Fruit fly (Drosophila melanogaster) whole organism, embryonic: ENCODE results near the gene Roc1b.

Experiments
- Atf3 ChIP-seq: fragments of 200-800 bp; sonication (Bioruptor generic); optimal IDR thresholded peaks from 3 replicates; lab custom pipeline; 2016; ENCODE audit warnings: missing biosample characterization, missing genetic modification characterization
- CG10274 ChIP-seq: fragments of 200-800 bp; sonication (Bioruptor generic); optimal IDR thresholded peaks from 3 replicates; lab custom pipeline; 2017; ENCODE audit warnings: missing biosample characterization, mild to moderate bottlenecking, missing genetic modification characterization
- CG10366 ChIP-seq: fragments of 200-800 bp; sonication (Bioruptor generic); IDR thresholded peaks from 2 replicates; pipeline ENCODE4 v1.3.6; 2022; ENCODE audit warnings: missing biosample characterization, missing genetic modification characterization
- CG10462 ChIP-seq: fragments of 200-800 bp; sonication (Bioruptor generic); optimal IDR thresholded peaks from 2 replicates; lab custom pipeline; 2016; ENCODE audit warnings: missing biosample characterization, missing genetic modification characterization
- CG10959 ChIP-seq: fragments of 200-800 bp; sonication (Bioruptor generic); IDR thresholded peaks from 2 replicates; pipeline ENCODE4 v1.3.6; 2022; ENCODE audit warnings: missing biosample characterization, missing genetic modification characterization
- CG11456 ChIP-seq: fragments of 200-800 bp; sonication (Bioruptor generic); IDR thresholded peaks from 3 replicates; pipeline ENCODE4 v1.3.6; 2022; ENCODE audit warnings: missing biosample characterization, missing genetic modification characterization
- CG12299 ChIP-seq: fragments of 200-800 bp; sonication (Bioruptor generic); optimal IDR thresholded peaks from 2 replicates; lab custom pipeline; 2018; ENCODE audit warnings: missing biosample characterization, mild to moderate bottlenecking, missing genetic modification characterization
- CG12769 ChIP-seq: fragments of 200-800 bp; sonication (Bioruptor generic); optimal IDR thresholded peaks from 2 replicates; lab custom pipeline; 2019; ENCODE audit warnings: missing biosample characterization, mild to moderate bottlenecking, missing genetic modification characterization, moderate library complexity
- CG12942 ChIP-seq: fragments of 200-800 bp; sonication (Bioruptor generic); optimal IDR thresholded peaks from 3 replicates; lab custom pipeline; 2016; ENCODE audit warnings: missing biosample characterization, missing genetic modification characterization
- CG14441 ChIP-seq: fragments of 200-800 bp; sonication (Bioruptor generic); IDR thresholded peaks from 2 replicates; pipeline ENCODE4 v1.3.6; 2022; ENCODE audit warnings: missing biosample characterization, missing genetic modification characterization
- CG14860 ChIP-seq: fragments of 200-800 bp; sonication (Bioruptor generic); IDR thresholded peaks from 3 replicates; pipeline ENCODE4 v1.3.6; 2022; ENCODE audit warnings: missing biosample characterization, missing genetic modification characterization; ENCODE audit not compliant: partially characterized antibody
- CG15696 ChIP-seq: fragments of 200-800 bp; sonication (Bioruptor generic); optimal IDR thresholded peaks from 2 replicates; lab custom pipeline; 2019; ENCODE audit warnings: missing biosample characterization, mild to moderate bottlenecking, missing genetic modification characterization, moderate library complexity
- CG18619 ChIP-seq: fragments of 200-800 bp; sonication (Bioruptor generic); optimal IDR thresholded peaks from 3 replicates; lab custom pipeline; 2017; ENCODE audit warnings: missing biosample characterization, mild to moderate bottlenecking, missing genetic modification characterization
- CG30431 ChIP-seq: fragments of 200-800 bp; sonication (Bioruptor generic); optimal IDR thresholded peaks from 2 replicates; lab custom pipeline; 2017; ENCODE audit warnings: missing biosample characterization, missing genetic modification characterization
- CG32767 ChIP-seq: fragments of 200-800 bp; sonication (Bioruptor generic); IDR thresholded peaks from 2 replicates; pipeline ENCODE4 v1.3.6; 2022; ENCODE audit warnings: missing biosample characterization, missing genetic modification characterization
- CG4617 ChIP-seq: fragments of 200-800 bp; sonication (Bioruptor generic); optimal IDR thresholded peaks from 3 replicates; lab custom pipeline; 2016; ENCODE audit warnings: missing biosample characterization, missing genetic modification characterization, borderline replicate concordance
- CG7928 ChIP-seq: fragments of 200-800 bp; sonication (Bioruptor generic); optimal IDR thresholded peaks from 2 replicates; lab custom pipeline; 2017; ENCODE audit warnings: missing biosample characterization, mild to moderate bottlenecking, missing genetic modification characterization
- CG8290 ChIP-seq, 3 experiments: fragments of 200-800 bp; sonication (Bioruptor generic); optimal IDR thresholded peaks; 2 replicates each; lab custom pipeline; 2016 to 2019; ENCODE audit warnings: missing biosample characterization in 3 of 3, missing genetic modification characterization in 3 of 3, mild to moderate bottlenecking in 2 of 3, moderate library complexity in 1 of 3
- CG8765 ChIP-seq: fragments of 200-800 bp; sonication (Bioruptor generic); IDR thresholded peaks from 2 replicates; pipeline ENCODE4 v1.3.6; 2022; ENCODE audit warnings: missing biosample characterization, missing genetic modification characterization
- CG9727 ChIP-seq: fragments of 200-800 bp; sonication (Bioruptor generic); optimal IDR thresholded peaks from 3 replicates; lab custom pipeline; 2017; ENCODE audit warnings: missing biosample characterization, mild to moderate bottlenecking, missing genetic modification characterization
- CG9817 ChIP-seq: fragments of 200-800 bp; sonication (Bioruptor generic); optimal IDR thresholded peaks from 2 replicates; lab custom pipeline; 2018; ENCODE audit warnings: missing biosample characterization, mild to moderate bottlenecking, missing genetic modification characterization, moderate library complexity
- D ChIP-seq, 2 experiments: fragments of 200-800 bp in 1 of 2; fragments of >200 bp in 1 of 2; sonication (Bioruptor generic) in 1 of 2; optimal IDR thresholded peaks; 2 replicates in 1 of 2; 3 replicates in 1 of 2; lab custom pipeline; 2017; ENCODE audit warnings: mild to moderate bottlenecking in 1 of 2, missing biosample characterization in 1 of 2, missing genetic modification characterization in 1 of 2, missing genetic modification reagents in 1 of 2
- Dek ChIP-seq: fragments of 200-800 bp; sonication (Bioruptor generic); optimal IDR thresholded peaks from 3 replicates; lab custom pipeline; 2019; ENCODE audit warnings: missing biosample characterization, mild to moderate bottlenecking, missing genetic modification characterization, moderate library complexity
- Dip2 ChIP-seq: fragments of 200-800 bp; sonication (Bioruptor generic); IDR thresholded peaks from 2 replicates; pipeline ENCODE4 v1.3.6; 2022; ENCODE audit warnings: missing biosample characterization, missing genetic modification characterization
- Doc3 ChIP-seq: fragments of 200-800 bp; sonication (Bioruptor generic); IDR thresholded peaks from 3 replicates; pipeline ENCODE4 v1.3.6; 2022; ENCODE audit warnings: missing biosample characterization, missing genetic modification characterization; ENCODE audit not compliant: partially characterized antibody
- Ets65A ChIP-seq: fragments of 200-800 bp; sonication (Bioruptor generic); peaks from one replicate; lab custom pipeline; 2016; ENCODE audit warnings: missing biosample characterization, missing genetic modification characterization
- Fer2 ChIP-seq: fragments of 200-800 bp; sonication (Bioruptor generic); optimal IDR thresholded peaks from 2 replicates; lab custom pipeline; 2018; ENCODE audit warnings: missing biosample characterization, mild to moderate bottlenecking, missing genetic modification characterization, moderate library complexity
- GATAe ChIP-seq: fragments of 200-800 bp; sonication (Bioruptor generic); conservative IDR thresholded peaks from 2 replicates; pipeline ENCODE4 v1.3.6; 2022; ENCODE audit warnings: missing biosample characterization, missing genetic modification characterization
- HLHmδ ChIP-seq: fragments of 200-800 bp; sonication (Bioruptor generic); optimal IDR thresholded peaks from 2 replicates; lab custom pipeline; 2018; ENCODE audit warnings: missing biosample characterization, mild to moderate bottlenecking, missing genetic modification characterization, moderate library complexity
- Jarid2 ChIP-seq: fragments of 200-800 bp; sonication (Bioruptor generic); optimal IDR thresholded peaks from 3 replicates; lab custom pipeline; 2017; ENCODE audit warnings: mild to moderate bottlenecking, missing biosample characterization, missing genetic modification reagents, missing genetic modification characterization
- Neu2 ChIP-seq: fragments of 200-800 bp; sonication (Bioruptor generic); optimal IDR thresholded peaks from 3 replicates; lab custom pipeline; 2016; ENCODE audit warnings: missing biosample characterization, missing genetic modification characterization, borderline replicate concordance
- Nf-YA ChIP-seq: fragments of 200-800 bp; sonication (Bioruptor generic); IDR thresholded peaks from 2 replicates; pipeline ENCODE4 v1.3.6; 2022; ENCODE audit warnings: missing biosample characterization, missing genetic modification characterization
- Poxn ChIP-seq: fragments of 200-800 bp; sonication (Bioruptor generic); IDR thresholded peaks from 2 replicates; pipeline ENCODE4 v1.3.6; 2022; ENCODE audit warnings: missing biosample characterization, missing genetic modification characterization
- Stat92E ChIP-seq, 3 experiments: fragments of >200 bp in 2 of 3; fragments of 200-800 bp in 1 of 3; sonication (Bioruptor generic) in 1 of 3; optimal IDR thresholded peaks; 2 replicates each; lab custom pipeline; 2017 to 2019; ENCODE audit warnings: missing biosample characterization in 3 of 3, missing genetic modification characterization in 3 of 3, mild to moderate bottlenecking in 1 of 3, moderate library complexity in 1 of 3
- bsh ChIP-seq, 2 experiments: fragments of 200-800 bp; sonication (Bioruptor generic); optimal IDR thresholded peaks; 2 replicates each; lab custom pipeline; 2017 to 2018; ENCODE audit warnings: mild to moderate bottlenecking in 2 of 2, missing biosample characterization in 2 of 2, missing genetic modification characterization in 2 of 2, moderate library complexity in 1 of 2
- cad ChIP-seq: fragments of >200 bp; optimal IDR thresholded peaks from 2 replicates; lab custom pipeline; 2017; ENCODE audit warnings: missing biosample characterization, missing genetic modification characterization
- cato ChIP-seq: fragments of 200-800 bp; sonication (Bioruptor generic); optimal IDR thresholded peaks from 2 replicates; lab custom pipeline; 2016; ENCODE audit warnings: missing biosample characterization, missing genetic modification characterization, borderline replicate concordance
- caup ChIP-seq: fragments of 200-800 bp; sonication (Bioruptor generic); optimal IDR thresholded peaks from 3 replicates; lab custom pipeline; 2017; ENCODE audit warnings: missing biosample characterization, mild to moderate bottlenecking, missing genetic modification characterization, moderate library complexity; ENCODE audit not compliant: severe bottlenecking
- dmrt99B ChIP-seq: fragments of 200-800 bp; sonication (Bioruptor generic); optimal IDR thresholded peaks from 2 replicates; lab custom pipeline; 2018; ENCODE audit warnings: missing biosample characterization, mild to moderate bottlenecking, missing genetic modification characterization, moderate library complexity
- fu2 ChIP-seq: fragments of 200-800 bp; sonication (Bioruptor generic); optimal IDR thresholded peaks from 2 replicates; lab custom pipeline; 2016; ENCODE audit warnings: missing biosample characterization, missing genetic modification characterization
- gce ChIP-seq: fragments of 200-800 bp; sonication (Bioruptor generic); IDR thresholded peaks from 3 replicates; pipeline ENCODE4 v1.3.6; 2022; ENCODE audit warnings: missing biosample characterization, missing genetic modification characterization
- gcm ChIP-seq: fragments of 200-800 bp; sonication (Bioruptor generic); optimal IDR thresholded peaks from 2 replicates; lab custom pipeline; 2019; ENCODE audit warnings: missing biosample characterization, mild to moderate bottlenecking, missing genetic modification characterization, moderate library complexity
- h ChIP-seq: fragments of >200 bp; optimal IDR thresholded peaks from 2 replicates; lab custom pipeline; 2017
- hb ChIP-seq: fragments of 200-800 bp; sonication (Bioruptor generic); IDR thresholded peaks from 3 replicates; pipeline ENCODE4 v1.3.6; 2022; ENCODE audit warnings: missing biosample characterization, missing genetic modification characterization; ENCODE audit not compliant: partially characterized antibody
- kni ChIP-seq: fragments of 200-800 bp; sonication (Bioruptor generic); optimal IDR thresholded peaks from 3 replicates; lab custom pipeline; 2017; ENCODE audit warnings: mild to moderate bottlenecking, missing biosample characterization, missing genetic modification reagents, missing genetic modification characterization
- p53 ChIP-seq: fragments of 200-800 bp; sonication (Bioruptor generic); optimal IDR thresholded peaks from 2 replicates; lab custom pipeline; 2016; ENCODE audit warnings: missing biosample characterization, missing genetic modification characterization
- pzg ChIP-seq: fragments of 200-800 bp; sonication (Bioruptor generic); optimal IDR thresholded peaks from 3 replicates; lab custom pipeline; 2018; ENCODE audit warnings: missing biosample characterization, mild to moderate bottlenecking, missing genetic modification characterization, moderate library complexity
- schlank ChIP-seq: fragments of 200-800 bp; sonication (Bioruptor generic); optimal IDR thresholded peaks from 2 replicates; lab custom pipeline; 2018; ENCODE audit warnings: missing biosample characterization, mild to moderate bottlenecking, missing genetic modification characterization
- usp ChIP-seq: fragments of >200 bp; optimal IDR thresholded peaks from 2 replicates; lab custom pipeline; 2017; ENCODE audit warnings: missing biosample characterization, missing genetic modification characterization
- vvl ChIP-seq: fragments of 200-800 bp; sonication (Bioruptor generic); IDR thresholded peaks from 2 replicates; pipeline ENCODE4 v1.3.6; 2022; ENCODE audit warnings: missing biosample characterization, missing genetic modification characterization

Gene Roc1b

DNA sequence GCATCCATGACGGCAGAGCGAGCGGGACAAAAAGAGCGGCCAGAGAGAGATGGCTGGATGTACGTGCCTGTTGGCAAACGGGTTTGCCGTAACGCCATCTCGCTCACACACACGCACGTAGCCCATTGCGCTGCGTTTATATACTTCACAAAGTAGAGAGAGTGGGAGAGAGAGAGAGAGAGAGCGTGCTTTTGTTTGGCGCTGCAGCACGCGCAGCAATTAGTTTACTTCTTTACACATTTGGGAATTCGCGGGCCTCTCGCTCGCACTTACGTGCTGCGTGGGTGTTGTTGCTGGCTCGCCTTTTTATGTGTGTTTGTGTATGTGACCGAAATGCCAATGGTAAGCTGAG is 20.3 kb downstream of the Roc1b start (continued):
- TF ChIP-seq CG12942 (no peak), CG12299 (tag; lab: Kevin White, UChicago) (no peak), CG10959 (GFP tag; lab: Robert Waterston, UW) (no peak), CG14441 (GFP tag; lab: Robert Waterston, UW) (no peak), Stat92E (GFP tag; optimal IDR thresholded peaks at IDR 0.05; lab: Kevin White, UChicago) (peak in 1 of 3 experiments; percentile 9), Nf-YA (GFP tag; lab: Robert Waterston, UW) (peak; percentile 97), p53 (GFP tag; lab: Kevin White, UChicago) (peak; percentile 6), D (optimal IDR thresholded peaks at IDR 0.05; lab: Kevin White, UChicago) (peak; percentile 97), D (GFP tag; optimal IDR thresholded peaks at IDR 0.05; lab: Kevin White, UChicago) (no peak), Jarid2 (GFP tag; lab: Kevin White, UChicago) (peak; percentile 79), CG10274 (no peak), cad (peak; percentile 52), vvl (peak; percentile 67), Poxn (GFP tag; lab: Robert Waterston, UW) (no peak), CG15696 (tag; lab: Kevin White, UChicago) (no peak), CG11456 (GFP tag; lab: Robert Waterston, UW) (no peak), GATAe (GFP tag; lab: Robert Waterston, UW) (no peak), dmrt99B (tag; lab: Kevin White, UChicago) (no peak), CG30431 (GFP tag; lab: Kevin White, UChicago) (no peak), gcm (GFP tag; lab: Kevin White, UChicago) (no peak), kni (GFP tag; lab: Kevin White, UChicago) (peak; percentile 82), CG8765 (GFP tag; lab: Robert Waterston, UW) (no peak), bsh (GFP tag; optimal IDR thresholded peaks at IDR 0.05; lab: Kevin White, UChicago) (no peak), usp (GFP tag; lab: Kevin White, UChicago) (no peak), CG10462 (no peak), caup (no peak), CG7928 (no peak), h (lab: Kevin White, UChicago) (no peak), CG4617 (GFP tag; lab: Kevin White, UChicago) (no peak), schlank (tag; lab: Kevin White, UChicago) (no peak), CG9727 (no peak), CG32767 (GFP tag; lab: Robert Waterston, UW) (peak; percentile 33; the same call in 1 of the 2 replicates), CG18619 (GFP tag; lab: Kevin White, UChicago) (no peak), Neu2 (no peak), Dip2 (GFP tag; lab: Robert Waterston, UW) (no peak), hb (GFP tag; lab: Robert Waterston, UW) (0 out of 3 replicates have a peak, but pooled peaks have one; percentile 26), CG12769 (tag; lab: Kevin White, UChicago) (peak; percentile 57), Fer2 (no peak), pzg (GFP tag; lab: Kevin White, UChicago) (no peak), cato (no peak), CG10366 (no peak), HLHmδ (GFP tag; lab: Kevin White, UChicago) (no peak), fu2 (GFP tag; lab: Kevin White, UChicago) (no peak), Ets65A (GFP tag; lab: Kevin White, UChicago) (no peak), gce (GFP tag; lab: Robert Waterston, UW) (no peak), Dek (no peak), CG8290 (GFP tag; optimal IDR thresholded peaks at IDR 0.05; lab: Kevin White, UChicago) (no peak), CG8290 (tag; optimal IDR thresholded peaks at IDR 0.05; lab: Kevin White, UChicago) (no peak), CG14860 (peak; percentile 64), Doc3 (no peak), Atf3 (GFP tag; lab: Kevin White, UChicago) (no peak), CG9817 (tag; lab: Kevin White, UChicago) (no peak)
